Worm (Caenorhabditis elegans) whole organism, young adult: ENCODE measurements around the gene lin-36.

Experiments
- B0019.2 ChIP-seq: fragments of 200-800 bp; sonication (Bioruptor generic); conservative IDR thresholded peaks from 2 replicates; pipeline ENCODE4 v1.3.6; 2022; ENCODE audit warnings: missing genetic modification reagents, missing genetic modification characterization, missing compliant biosample characterization
- B0035.1 ChIP-seq: sonication (generic microtip); optimal IDR thresholded peaks from 2 replicates; lab custom pipeline; 2016; ENCODE audit warnings: missing genetic modification characterization, mild to moderate bottlenecking, missing compliant biosample characterization, missing genotype, missing genetic modification reagents
- B0261.1 ChIP-seq: sonication (generic microtip); optimal IDR thresholded peaks from 2 replicates; lab custom pipeline; 2016; ENCODE audit warnings: mild to moderate bottlenecking, missing genetic modification characterization, moderate library complexity, missing compliant biosample characterization
- B0336.3 ChIP-seq: fragments of 200-800 bp; sonication (Bioruptor generic); IDR thresholded peaks from 2 replicates; pipeline ENCODE4 v1.3.6; 2022; ENCODE audit warnings: missing genetic modification characterization, missing compliant biosample characterization
- C06A6.2 ChIP-seq: fragments of 200-800 bp; sonication (Bioruptor generic); conservative IDR thresholded peaks from 2 replicates; pipeline ENCODE4 v1.3.6; 2022; ENCODE audit warnings: missing genetic modification characterization, missing compliant biosample characterization
- D2030.7 ChIP-seq: fragments of 200-800 bp; sonication (Bioruptor generic); IDR thresholded peaks from 2 replicates; pipeline ENCODE4 v1.3.6; 2022; ENCODE audit warnings: missing genetic modification reagents, missing genetic modification characterization, missing compliant biosample characterization
- F10E7.11 ChIP-seq: sonication (generic microtip); optimal IDR thresholded peaks from 2 replicates; lab custom pipeline; 2017; ENCODE audit warnings: mild to moderate bottlenecking, missing genetic modification characterization, moderate library complexity, missing compliant biosample characterization
- F33H1.4 ChIP-seq: fragments of 200-800 bp; sonication (Bioruptor generic); IDR thresholded peaks from 2 replicates; pipeline ENCODE4 v1.3.6; 2022; ENCODE audit warnings: missing genetic modification reagents, missing genetic modification characterization, missing compliant biosample characterization
- F37B4.10 ChIP-seq: fragments of 200-800 bp; sonication (Bioruptor generic); IDR thresholded peaks from 2 replicates; pipeline ENCODE4 v1.3.6; 2022; ENCODE audit warnings: missing genetic modification characterization, missing compliant biosample characterization
- F49E8.2 ChIP-seq: sonication (generic microtip); optimal IDR thresholded peaks from 3 replicates; lab custom pipeline; 2017; ENCODE audit warnings: missing genetic modification characterization, mild to moderate bottlenecking, missing compliant biosample characterization, antibody characterized with exemption, moderate library complexity; ENCODE audit not compliant: insufficient read depth
- F57C9.4 ChIP-seq: sonication (generic microtip); optimal IDR thresholded peaks from 2 replicates; lab custom pipeline; 2017; ENCODE audit warnings: mild to moderate bottlenecking, missing genetic modification characterization, missing compliant biosample characterization
- Y53F4B.3 ChIP-seq: fragments of 200-800 bp; sonication (Bioruptor generic); IDR thresholded peaks from 2 replicates; pipeline ENCODE4 v1.3.6; 2022; ENCODE audit warnings: missing genetic modification reagents, missing genetic modification characterization, missing compliant biosample characterization
- Y56A3A.18 ChIP-seq: fragments of 200-800 bp; sonication (Bioruptor generic); IDR thresholded peaks from 2 replicates; pipeline ENCODE4 v1.3.6; 2022; ENCODE audit warnings: missing genetic modification reagents, missing genetic modification characterization, missing compliant biosample characterization
- Y95B8A.8 ChIP-seq: fragments of 200-800 bp; sonication (Bioruptor generic); IDR thresholded peaks from 2 replicates; pipeline ENCODE4 v1.3.6; 2022; ENCODE audit warnings: missing genetic modification reagents, missing genetic modification characterization, missing compliant biosample characterization
- attf-5 ChIP-seq: fragments of 200-800 bp; sonication (Bioruptor generic); optimal IDR thresholded peaks from 2 replicates; lab custom pipeline; 2018; ENCODE audit warnings: mild to moderate bottlenecking, missing genetic modification characterization, missing compliant biosample characterization
- bed-1 ChIP-seq: fragments of 200-800 bp; sonication (Bioruptor generic); IDR thresholded peaks from 2 replicates; pipeline ENCODE4 v1.3.6; 2022; ENCODE audit warnings: missing genetic modification reagents, missing genetic modification characterization, missing compliant biosample characterization
- bed-2 ChIP-seq: fragments of 200-800 bp; sonication (Bioruptor generic); IDR thresholded peaks from 2 replicates; pipeline ENCODE4 v1.3.6; 2022; ENCODE audit warnings: missing genetic modification reagents, missing genetic modification characterization, missing compliant biosample characterization
- cebp-2 ChIP-seq: fragments of 200-800 bp; sonication (Bioruptor generic); IDR thresholded peaks from 2 replicates; pipeline ENCODE4 v1.3.6; 2022; ENCODE audit warnings: missing genetic modification characterization, missing compliant biosample characterization
- ceh-27 ChIP-seq: fragments of 200-800 bp; sonication (Bioruptor generic); optimal IDR thresholded peaks from 2 replicates; lab custom pipeline; 2018; ENCODE audit warnings: mild to moderate bottlenecking, missing genetic modification characterization, moderate library complexity, missing compliant biosample characterization
- ceh-40 ChIP-seq: fragments of 200-800 bp; sonication (Bioruptor generic); IDR thresholded peaks from 2 replicates; pipeline ENCODE4 v1.3.6; 2022; ENCODE audit warnings: missing genetic modification characterization, missing compliant biosample characterization
- ceh-79 ChIP-seq: sonication (generic microtip); optimal IDR thresholded peaks from 2 replicates; lab custom pipeline; 2017; ENCODE audit warnings: mild to moderate bottlenecking, missing genetic modification characterization, missing compliant biosample characterization
- ceh-91 ChIP-seq: fragments of 200-800 bp; sonication (Bioruptor generic); IDR thresholded peaks from 2 replicates; pipeline ENCODE4 v1.3.6; 2022; ENCODE audit warnings: missing genetic modification reagents, missing genetic modification characterization, missing compliant biosample characterization
- chd-7 ChIP-seq: sonication (generic microtip); optimal IDR thresholded peaks from 2 replicates; lab custom pipeline; 2016; ENCODE audit warnings: mild to moderate bottlenecking, missing genetic modification characterization, moderate library complexity, missing compliant biosample characterization
- egl-18 ChIP-seq: fragments of 200-800 bp; sonication (Bioruptor generic); IDR thresholded peaks from 2 replicates; pipeline ENCODE4 v1.3.6; 2022; ENCODE audit warnings: missing genetic modification reagents, missing genetic modification characterization, missing compliant biosample characterization
- hlh-12 ChIP-seq: sonication (generic microtip); optimal IDR thresholded peaks from 2 replicates; lab custom pipeline; 2016; ENCODE audit warnings: missing genetic modification characterization, missing compliant biosample characterization
- hlh-26 ChIP-seq: fragments of 200-800 bp; sonication (Bioruptor generic); conservative IDR thresholded peaks from 2 replicates; pipeline ENCODE4 v1.3.6; 2022; ENCODE audit warnings: missing genetic modification reagents, missing genetic modification characterization, missing compliant biosample characterization
- hrde-1 ChIP-seq: sonication (generic microtip); optimal IDR thresholded peaks from 2 replicates; lab custom pipeline; 2016; ENCODE audit warnings: missing genetic modification characterization, mild to moderate bottlenecking, missing compliant biosample characterization, moderate library complexity, missing genotype, missing genetic modification reagents, borderline replicate concordance
- lin-26 ChIP-seq: fragments of 200-800 bp; sonication (Bioruptor generic); IDR thresholded peaks from 2 replicates; pipeline ENCODE4 v1.3.6; 2022; ENCODE audit warnings: missing genetic modification reagents, missing genetic modification characterization, missing compliant biosample characterization
- lin-35 ChIP-seq, 3 experiments: fragments of 150-350 bp in 2 of 3; sonication (generic microtip) in 1 of 3; optimal IDR thresholded peaks; 2 replicates each; lab custom pipeline; 2014 to 2018; ENCODE audit warnings: missing biosample characterization in 3 of 3, missing genetic modification characterization in 3 of 3, missing genetic modification reagents in 3 of 3
- lin-40 ChIP-seq: sonication (generic microtip); optimal IDR thresholded peaks from 2 replicates; lab custom pipeline; 2016; ENCODE audit warnings: missing genetic modification characterization, mild to moderate bottlenecking, missing compliant biosample characterization, missing genotype, missing genetic modification reagents
- lir-1 ChIP-seq: fragments of 200-800 bp; sonication (Bioruptor generic); conservative IDR thresholded peaks from 2 replicates; pipeline ENCODE4 v1.3.6; 2022; ENCODE audit warnings: missing genetic modification reagents, missing genetic modification characterization, missing compliant biosample characterization
- madf-10 ChIP-seq: sonication (generic microtip); optimal IDR thresholded peaks from 2 replicates; lab custom pipeline; 2016; ENCODE audit warnings: mild to moderate bottlenecking, missing genetic modification characterization, missing compliant biosample characterization
- madf-3 ChIP-seq: fragments of 200-800 bp; sonication (Bioruptor generic); IDR thresholded peaks from 2 replicates; pipeline ENCODE4 v1.3.6; 2022; ENCODE audit warnings: missing genetic modification reagents, missing genetic modification characterization, missing compliant biosample characterization
- madf-6 ChIP-seq: fragments of 200-800 bp; sonication (Bioruptor generic); IDR thresholded peaks from 2 replicates; pipeline ENCODE4 v1.3.6; 2022; ENCODE audit warnings: missing genetic modification reagents, missing genetic modification characterization, missing compliant biosample characterization
- madf-8 ChIP-seq: fragments of 200-800 bp; sonication (Bioruptor generic); conservative IDR thresholded peaks from 2 replicates; pipeline ENCODE4 v1.3.6; 2022; ENCODE audit warnings: missing genetic modification reagents, missing genetic modification characterization, missing compliant biosample characterization
- mcd-1 ChIP-seq: fragments of 200-800 bp; sonication (Bioruptor generic); IDR thresholded peaks from 2 replicates; pipeline ENCODE4 v1.3.6; 2022; ENCODE audit warnings: missing genetic modification reagents, missing genetic modification characterization, missing compliant biosample characterization
- mes-4 ChIP-seq: sonication (generic microtip); optimal IDR thresholded peaks from 2 replicates; lab custom pipeline; 2016; ENCODE audit warnings: missing genotype, missing genetic modification characterization, missing compliant biosample characterization
- mxl-1 ChIP-seq: sonication (generic microtip); optimal IDR thresholded peaks from 2 replicates; lab custom pipeline; 2016; ENCODE audit warnings: missing genetic modification characterization, missing compliant biosample characterization
- nfya-1 ChIP-seq: sonication (generic microtip); optimal IDR thresholded peaks from 2 replicates; lab custom pipeline; 2017; ENCODE audit warnings: antibody characterized with exemption, missing compliant biosample characterization, missing genetic modification characterization, borderline replicate concordance; ENCODE audit not compliant: insufficient read depth
- nhr-179 ChIP-seq: sonication (generic microtip); optimal IDR thresholded peaks from 2 replicates; lab custom pipeline; 2016; ENCODE audit warnings: mild to moderate bottlenecking, missing genetic modification characterization, missing compliant biosample characterization
- pha-4 ChIP-seq: fragments of 150-350 bp; sonication (generic microtip); optimal IDR thresholded peaks from 2 replicates; lab custom pipeline; 2014; ENCODE audit warnings: missing biosample characterization, missing genetic modification reagents, missing genetic modification characterization
- repo-1 ChIP-seq: sonication (generic microtip); optimal IDR thresholded peaks from 2 replicates; lab custom pipeline; 2017; ENCODE audit warnings: mild to moderate bottlenecking, missing genetic modification characterization, missing compliant biosample characterization
- snpc-1.1 ChIP-seq: sonication (generic microtip); optimal IDR thresholded peaks from 2 replicates; lab custom pipeline; 2017; ENCODE audit warnings: missing genetic modification characterization, mild to moderate bottlenecking, missing compliant biosample characterization, antibody characterized with exemption, moderate library complexity, missing genotype, missing genetic modification reagents; ENCODE audit not compliant: insufficient read depth
- snpc-1.3 ChIP-seq: sonication (generic microtip); optimal IDR thresholded peaks from 2 replicates; lab custom pipeline; 2017; ENCODE audit warnings: missing genetic modification characterization, mild to moderate bottlenecking, missing compliant biosample characterization, antibody characterized with exemption, moderate library complexity, missing genotype, missing genetic modification reagents; ENCODE audit not compliant: insufficient read depth
- tbx-9 ChIP-seq: sonication (generic microtip); optimal IDR thresholded peaks from 2 replicates; lab custom pipeline; 2016; ENCODE audit warnings: borderline replicate concordance, missing genetic modification characterization, inconsistent platforms, missing compliant biosample characterization
- unc-130 ChIP-seq: sonication (generic microtip); optimal IDR thresholded peaks from 2 replicates; lab custom pipeline; 2016; ENCODE audit warnings: missing genetic modification reagents, missing genetic modification characterization, missing compliant biosample characterization
- ztf-22 ChIP-seq: fragments of 200-800 bp; sonication (Bioruptor generic); optimal IDR thresholded peaks from 2 replicates; lab custom pipeline; 2018; ENCODE audit warnings: mild to moderate bottlenecking, missing genetic modification characterization, moderate library complexity, missing compliant biosample characterization
- ztf-3 ChIP-seq: fragments of 200-800 bp; sonication (Bioruptor generic); optimal IDR thresholded peaks from 2 replicates; lab custom pipeline; 2018; ENCODE audit warnings: mild to moderate bottlenecking, missing genetic modification characterization, missing compliant biosample characterization

Gene lin-36

DNA sequence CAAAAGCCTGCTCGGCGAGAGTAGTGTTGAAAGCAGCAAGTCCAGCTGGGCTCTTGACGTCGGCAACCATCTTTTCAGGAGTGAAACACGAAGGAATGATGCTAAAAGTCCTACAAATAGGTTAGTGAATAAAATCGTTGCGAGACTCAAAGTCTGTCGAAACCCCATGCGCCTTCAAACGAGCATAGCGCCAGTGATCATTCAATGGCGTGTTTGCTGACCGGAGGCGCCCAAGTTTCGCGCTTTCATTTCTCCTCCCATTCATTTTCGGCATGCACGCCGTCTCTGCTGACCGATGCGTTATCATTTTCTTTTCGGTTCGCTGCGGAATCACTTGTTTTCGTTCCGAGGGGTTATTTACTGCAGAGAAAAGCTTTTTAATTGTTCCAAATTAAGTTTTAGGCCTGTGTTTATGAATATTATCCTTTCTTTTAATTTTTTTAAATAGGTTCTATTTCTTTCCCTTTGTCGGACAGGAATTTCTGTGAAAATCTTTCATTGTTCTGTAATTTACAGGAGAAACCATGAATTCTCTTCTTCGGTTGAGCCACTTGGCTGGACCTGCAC is 47.4 kb downstream of the lin-36 start, which contains the start of the genes eef-1B.1 and aco-2:
Gene eef-1B.1 (minus strand): TSS at position 186 of the 567 bp plus-strand sequence.
Gene aco-2 (plus strand): TSS at position 517 of the 567 bp plus-strand sequence.
- TF ChIP-seq egl-18 (GFP tag; lab: Robert Waterston, UW) (no peak), hrde-1 (tag; lab: Kevin White, UChicago) (no peak), bed-2 (no peak), mes-4 (tag; lab: Kevin White, UChicago) (no peak), Y53F4B.3 (GFP tag; lab: Robert Waterston, UW) (no peak), cebp-2 (GFP tag; lab: Robert Waterston, UW) (no peak), B0261.1 (tag; lab: Kevin White, UChicago) (no peak), nfya-1 (tag; lab: Kevin White, UChicago) (no peak), chd-7 (tag; lab: Kevin White, UChicago) (no peak), attf-5 (GFP tag; lab: Kevin White, UChicago) (peak; percentile 88), F57C9.4 (tag; lab: Kevin White, UChicago) (no peak), F37B4.10 (GFP tag; lab: Robert Waterston, UW) (no peak), F49E8.2 (tag; lab: Kevin White, UChicago) (no peak), ztf-3 (GFP tag; lab: Kevin White, UChicago) (no peak), madf-6 (GFP tag; lab: Robert Waterston, UW) (peak; percentile 84), C06A6.2 (GFP tag; lab: Robert Waterston, UW) (peak; percentile 64; the same call in 1 of the 2 replicates), bed-1 (no peak), F10E7.11 (no peak), lin-35 (GFP tag; optimal IDR thresholded peaks at IDR 0.05; lab: Kevin White, UChicago) (peak in 2 of 3 experiments; percentile 3 to 89), lin-26 (no peak), B0035.1 (tag; lab: Kevin White, UChicago) (no peak), repo-1 (peak; percentile 41), F33H1.4 (peak; percentile 89), ztf-22 (GFP tag; lab: Kevin White, UChicago) (no peak), nhr-179 (tag; lab: Kevin White, UChicago) (no peak), hlh-12 (tag; lab: Kevin White, UChicago) (no peak), Y95B8A.8 (GFP tag; lab: Robert Waterston, UW) (peak; percentile 64; the same call in 1 of the 2 replicates), snpc-1.1 (tag; lab: Kevin White, UChicago) (no peak), madf-8 (GFP tag; lab: Robert Waterston, UW) (peak; percentile 56; the same call in 1 of the 2 replicates), ceh-79 (tag; lab: Kevin White, UChicago) (no peak), ceh-27 (GFP tag; lab: Kevin White, UChicago) (peak; percentile 77), ceh-40 (GFP tag; lab: Robert Waterston, UW) (no peak), B0336.3 (GFP tag; lab: Robert Waterston, UW) (peak; percentile 70; the same call in 1 of the 2 replicates), B0019.2 (GFP tag; lab: Robert Waterston, UW) (no peak), D2030.7 (peak; percentile 56), tbx-9 (tag; lab: Kevin White, UChicago) (no peak), madf-10 (tag; lab: Kevin White, UChicago) (peak; percentile 52), mxl-1 (tag; lab: Kevin White, UChicago) (no peak), snpc-1.3 (tag; lab: Kevin White, UChicago) (peak; percentile 11), pha-4 (tag; lab: Kevin White, UChicago) (no peak), hlh-26 (GFP tag; lab: Robert Waterston, UW) (no peak), Y56A3A.18 (GFP tag; lab: Robert Waterston, UW) (no peak), lir-1 (GFP tag; lab: Robert Waterston, UW) (peak; percentile 42; the same call in 1 of the 2 replicates), mcd-1 (GFP tag; lab: Robert Waterston, UW) (peak; percentile 88), lin-40 (peak; percentile 84), unc-130 (GFP tag; lab: Kevin White, UChicago) (peak; percentile 33), ceh-91 (no peak), madf-3 (peak; percentile 92)
